Worm (Caenorhabditis elegans): ENCODE measurements around the gene ZC513.2.

DNA sequence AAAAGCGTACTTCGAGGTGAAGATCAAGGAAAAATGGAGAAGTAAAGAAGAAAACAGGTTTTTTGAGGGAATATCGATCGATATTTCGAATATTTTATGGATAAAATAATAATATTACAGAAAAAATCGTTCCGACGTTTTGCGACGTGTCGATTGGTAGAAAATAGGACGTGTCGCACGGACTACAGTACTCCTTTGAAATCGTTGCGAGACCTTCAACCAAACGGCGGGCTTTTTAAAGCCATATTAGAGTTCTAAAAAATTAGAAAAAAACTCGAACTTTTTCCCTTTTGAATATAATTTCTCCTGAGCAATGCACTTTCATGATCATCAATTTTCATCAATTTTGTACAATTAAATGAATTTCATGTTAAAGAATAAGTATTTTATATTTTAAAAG lies 44.1 kb upstream of the ZC513.2 start, which contains the start of gene Y97E10AR.4:
- TF ChIP-seq pqm-1 (tag; optimal IDR thresholded peaks at IDR 0.05) (no peak), dve-1 (tag; optimal IDR thresholded peaks at IDR 0.05) (no peak), tbx-2 (tag; optimal IDR thresholded peaks at IDR 0.05) (no peak), hlh-8 (tag; optimal IDR thresholded peaks at IDR 0.05) (no peak), ceh-19 (GFP tag; optimal IDR thresholded peaks at IDR 0.05) (no peak), lin-11 (tag; optimal IDR thresholded peaks at IDR 0.05) (no peak)
